Fruit fly (Drosophila melanogaster) whole organism, prepupa: ENCODE results near the gene CG12983.

Experiments
- CG16779 ChIP-seq: fragments of 200-800 bp; sonication (Bioruptor generic); optimal IDR thresholded peaks from 3 replicates; lab custom pipeline; 2017; ENCODE audit warnings: missing biosample characterization, mild to moderate bottlenecking, missing genetic modification characterization
- CG31627 ChIP-seq: fragments of 200-800 bp; sonication (Bioruptor generic); optimal IDR thresholded peaks from 3 replicates; lab custom pipeline; 2016; ENCODE audit warnings: missing biosample characterization, missing genetic modification characterization
- CG3919 ChIP-seq: fragments of 200-800 bp; sonication (Bioruptor generic); optimal IDR thresholded peaks from 3 replicates; lab custom pipeline; 2016; ENCODE audit warnings: missing biosample characterization, missing genetic modification characterization
- CG8319 ChIP-seq: fragments of 200-800 bp; sonication (Bioruptor generic); optimal IDR thresholded peaks from 3 replicates; lab custom pipeline; 2016; ENCODE audit warnings: missing biosample characterization, missing genetic modification characterization
- Eip93F ChIP-seq: fragments of 200-800 bp; sonication (Bioruptor generic); optimal IDR thresholded peaks from 2 replicates; lab custom pipeline; 2016; ENCODE audit warnings: missing biosample characterization, mild to moderate bottlenecking, missing genetic modification characterization
- Ets96B ChIP-seq: fragments of 200-800 bp; optimal IDR thresholded peaks from 2 replicates; lab custom pipeline; 2019; ENCODE audit warnings: missing biosample characterization, mild to moderate bottlenecking, missing genetic modification characterization, moderate library complexity
- acj6 ChIP-seq: fragments of 200-800 bp; sonication (Bioruptor generic); optimal IDR thresholded peaks from 3 replicates; lab custom pipeline; 2016; ENCODE audit warnings: missing biosample characterization, missing genetic modification characterization
- topi ChIP-seq: fragments of 200-800 bp; sonication (Bioruptor generic); optimal IDR thresholded peaks from 3 replicates; lab custom pipeline; 2016; ENCODE audit warnings: missing biosample characterization, missing genetic modification characterization

DNA sequence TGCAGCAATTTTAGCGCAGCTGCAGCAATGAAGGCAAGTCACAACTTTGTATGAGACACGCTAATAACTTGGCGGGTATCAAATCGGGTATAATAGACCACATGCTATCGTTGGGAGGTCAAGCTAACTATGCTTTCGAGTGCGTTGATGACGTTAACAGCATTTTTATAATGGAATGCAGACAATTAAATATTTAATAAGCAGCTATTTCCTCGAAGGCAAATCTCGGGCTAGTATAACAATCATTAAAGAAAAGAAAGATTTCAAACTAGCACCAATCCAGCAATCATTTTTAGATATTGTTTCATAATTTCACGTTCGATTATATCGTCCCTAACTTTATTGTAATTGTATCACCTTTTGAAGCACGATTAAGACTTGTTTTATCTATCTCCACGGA, 13.9 kb upstream of the CG12983 start:
- no peak for TF ChIP-seq CG3919 (GFP tag; lab: Kevin White, UChicago)
- no peak for TF ChIP-seq CG16779 (tag; lab: Kevin White, UChicago)
- no peak for TF ChIP-seq Eip93F (GFP tag; lab: Kevin White, UChicago)
- no peak for TF ChIP-seq topi (GFP tag; lab: Kevin White, UChicago)
- TF ChIP-seq CG8319 (GFP tag; lab: Kevin White, UChicago) = no peak
- TF ChIP-seq CG31627 (GFP tag; lab: Kevin White, UChicago) = no peak
- TF ChIP-seq Ets96B = no peak
- no peak for TF ChIP-seq acj6 (GFP tag; lab: Kevin White, UChicago)
